Fruit fly (Drosophila melanogaster) whole organism, pupa: ENCODE data around the gene ppk23.
A peak's percentile ranks its signal among the peaks of the same experiment; 100 is the strongest.

ENCODE experiments used
- CG10348 ChIP-seq: fragments of 200-800 bp; sonication (Bioruptor generic); IDR thresholded peaks from 2 replicates; pipeline ENCODE4 v1.3.6; 2022; ENCODE audit warnings: missing biosample characterization, missing genetic modification characterization
- CG12605 ChIP-seq: fragments of 200-800 bp; sonication (Bioruptor generic); IDR thresholded peaks from 2 replicates; pipeline ENCODE4 v1.3.6; 2022; ENCODE audit warnings: missing biosample characterization, missing genetic modification characterization
- CG15710 ChIP-seq: fragments of 200-800 bp; sonication (Bioruptor generic); optimal IDR thresholded peaks from 2 replicates; lab custom pipeline; 2018; ENCODE audit warnings: missing biosample characterization, mild to moderate bottlenecking, missing genetic modification characterization, moderate library complexity
- CG4496 ChIP-seq: fragments of 200-800 bp; sonication (Bioruptor generic); IDR thresholded peaks from 3 replicates; pipeline ENCODE4 v1.3.6; 2022; ENCODE audit warnings: missing biosample characterization, missing genetic modification characterization
- CG8159 ChIP-seq: fragments of 200-800 bp; sonication (Bioruptor generic); optimal IDR thresholded peaks from 3 replicates; lab custom pipeline; 2018; ENCODE audit warnings: missing biosample characterization, mild to moderate bottlenecking, missing genetic modification characterization, moderate library complexity
- CG8301 ChIP-seq: fragments of 200-800 bp; sonication (Bioruptor generic); optimal IDR thresholded peaks from 2 replicates; lab custom pipeline; 2018; ENCODE audit warnings: missing biosample characterization, mild to moderate bottlenecking, missing genetic modification characterization
- D1 ChIP-seq: fragments of 200-800 bp; sonication (Bioruptor generic); optimal IDR thresholded peaks from 2 replicates; lab custom pipeline; 2018; ENCODE audit warnings: missing biosample characterization, mild to moderate bottlenecking, missing genetic modification characterization, moderate library complexity
- EcR ChIP-seq: fragments of 200-800 bp; sonication (Bioruptor generic); optimal IDR thresholded peaks from 3 replicates; lab custom pipeline; 2019; ENCODE audit warnings: missing biosample characterization, missing genetic modification characterization, mild to moderate bottlenecking, moderate library complexity, missing genetic modification reagents
- Ets98B ChIP-seq: fragments of 200-800 bp; sonication (Bioruptor generic); IDR thresholded peaks from 2 replicates; pipeline ENCODE4 v1.3.6; 2022; ENCODE audit warnings: missing biosample characterization, missing genetic modification characterization
- Pif1A ChIP-seq: fragments of 200-800 bp; sonication (Bioruptor generic); optimal IDR thresholded peaks from 3 replicates; lab custom pipeline; 2016; ENCODE audit warnings: missing biosample characterization, missing genetic modification characterization
- fd96Ca ChIP-seq: fragments of 200-800 bp; sonication (Bioruptor generic); IDR thresholded peaks from 3 replicates; pipeline ENCODE4 v1.3.6; 2022; ENCODE audit warnings: missing biosample characterization, missing genetic modification characterization

dm6 chrX:17581606-17582281 is 12.7 kb upstream of the ppk23 start:
- TF ChIP-seq EcR (GFP tag; lab: Kevin White, UChicago), result peak; percentile 59
- TF ChIP-seq Pif1A, result peak; percentile 27
- peak; percentile 69 for TF ChIP-seq CG8159
- no peak for TF ChIP-seq fd96Ca (GFP tag; lab: Robert Waterston, UW)
- no peak for TF ChIP-seq CG10348 (GFP tag; lab: Robert Waterston, UW)
- peak; percentile 42 for TF ChIP-seq CG8301 (tag; lab: Kevin White, UChicago)
- no peak for TF ChIP-seq CG12605 (GFP tag; lab: Robert Waterston, UW)
- peak; percentile 3 for TF ChIP-seq D1 (tag; lab: Kevin White, UChicago)
- TF ChIP-seq CG15710 (tag; lab: Kevin White, UChicago), result peak; percentile 57
- no peak for TF ChIP-seq Ets98B
- TF ChIP-seq CG4496 (GFP tag; lab: Robert Waterston, UW), result no peak
